Fruit fly (Drosophila melanogaster): ENCODE results near the gene Ifrd1.

- no peak for TF ChIP-seq EcR (GFP tag; optimal IDR thresholded peaks at IDR 0.05)
- TF ChIP-seq psq (optimal IDR thresholded peaks at IDR 0.05), result no peak
- TF ChIP-seq Dll (optimal IDR thresholded peaks at IDR 0.05), result no peak
Observed at dm6 chr2L:2873729-2874127, 561 bp downstream of the Ifrd1 start.
